Worm (Caenorhabditis elegans) whole organism, L1 larva: ENCODE results near the gene elt-2.

Source experiments
- aha-1 ChIP-seq: fragments of 150-350 bp; optimal IDR thresholded peaks from 2 replicates; lab custom pipeline; 2014; ENCODE audit warnings: missing biosample characterization, missing genetic modification characterization
- aly-2 ChIP-seq: fragments of 150-350 bp; optimal IDR thresholded peaks from 2 replicates; lab custom pipeline; 2014; ENCODE audit warnings: missing biosample characterization, missing genetic modification characterization
- blmp-1 ChIP-seq: fragments of 150-350 bp; optimal IDR thresholded peaks from 2 replicates; lab custom pipeline; 2014; ENCODE audit warnings: missing biosample characterization, missing genetic modification characterization
- ces-1 ChIP-seq: fragments of 150-350 bp; optimal IDR thresholded peaks from 2 replicates; lab custom pipeline; 2014; ENCODE audit warnings: missing biosample characterization, missing genetic modification reagents, missing genetic modification characterization
- elt-3 ChIP-seq, 6 experiments: fragments of 150-350 bp in 1 of 6; sonication (generic microtip); optimal IDR thresholded peaks; 2 replicates each; lab custom pipeline; 2017 to 2018; ENCODE audit warnings: missing biosample characterization in 6 of 6, missing genetic modification characterization in 6 of 6, inconsistent platforms in 1 of 6
- fkh-8 ChIP-seq: sonication (generic microtip); optimal IDR thresholded peaks from 2 replicates; lab custom pipeline; 2016; ENCODE audit warnings: mild to moderate bottlenecking, missing genetic modification characterization, missing compliant biosample characterization
- lin-39 ChIP-seq: fragments of 150-350 bp; optimal IDR thresholded peaks from 2 replicates; lab custom pipeline; 2014; ENCODE audit warnings: missing biosample characterization, missing genetic modification reagents, missing genetic modification characterization
- nhr-11 ChIP-seq: fragments of 150-350 bp; optimal IDR thresholded peaks from 2 replicates; lab custom pipeline; 2014; ENCODE audit warnings: missing biosample characterization, missing genetic modification characterization
- nhr-77 ChIP-seq: fragments of 150-350 bp; optimal IDR thresholded peaks from 2 replicates; lab custom pipeline; 2014; ENCODE audit warnings: missing biosample characterization, missing genetic modification characterization
- tbx-2 ChIP-seq: sonication (generic microtip); optimal IDR thresholded peaks from 2 replicates; lab custom pipeline; 2016; ENCODE audit warnings: missing genetic modification characterization, missing compliant biosample characterization
- unc-30 ChIP-seq: sonication (generic microtip); optimal IDR thresholded peaks from 2 replicates; lab custom pipeline; 2017; ENCODE audit warnings: missing biosample characterization, missing genetic modification characterization
- unc-62 ChIP-seq: fragments of 150-350 bp; optimal IDR thresholded peaks from 2 replicates; lab custom pipeline; 2014; ENCODE audit warnings: missing biosample characterization, missing genetic modification reagents, missing genetic modification characterization
- ztf-11 ChIP-seq, 2 experiments: sonication (generic microtip); optimal IDR thresholded peaks; 2 replicates each; lab custom pipeline; 2016 to 2017; ENCODE audit warnings: missing genetic modification characterization in 2 of 2, missing biosample characterization in 1 of 2, missing compliant biosample characterization in 1 of 2

DNA sequence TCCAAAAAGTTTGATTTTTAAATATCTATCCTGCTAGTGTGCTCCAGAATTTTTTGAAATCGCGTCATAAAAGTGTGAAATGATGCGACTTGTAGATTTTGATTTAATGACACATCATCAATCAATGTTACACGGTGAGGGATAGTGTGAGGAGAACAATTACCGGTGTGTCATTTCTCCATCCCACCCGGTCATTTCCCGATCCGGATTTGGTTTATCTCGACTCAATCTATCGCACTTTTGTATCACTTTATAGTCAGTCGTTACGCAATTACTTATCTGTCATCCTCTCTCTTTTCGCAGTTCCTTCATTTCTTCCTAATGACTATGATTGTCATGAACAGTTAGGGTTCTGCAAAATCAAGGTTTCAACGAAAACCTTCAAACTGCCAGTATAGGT lies 39.1 kb downstream of the elt-2 start:
- TF ChIP-seq fkh-8 (tag; lab: Kevin White, UChicago) (no peak), ces-1 (GFP tag; lab: Kevin White, UChicago) (no peak), tbx-2 (tag; lab: Kevin White, UChicago) (no peak), ztf-11 (tag; optimal IDR thresholded peaks at IDR 0.05; lab: Kevin White, UChicago) (no peak), elt-3 (tag; optimal IDR thresholded peaks at IDR 0.05; lab: Kevin White, UChicago) (no peak), nhr-11 (no peak), aly-2 (tag; lab: Kevin White, UChicago) (no peak), unc-62 (GFP tag; lab: Kevin White, UChicago) (no peak), unc-30 (tag; lab: Kevin White, UChicago) (no peak), nhr-77 (no peak), aha-1 (no peak), blmp-1 (tag; lab: Kevin White, UChicago) (no peak), lin-39 (tag; lab: Kevin White, UChicago) (no peak)
